Fruit fly (Drosophila melanogaster) Kc167 (cell line): ENCODE data around the gene dre4.

Experiments used
- Myc ChIP-seq: fragments of >200 bp; optimal IDR thresholded peaks from 2 replicates; lab custom pipeline; 2017; ENCODE audit warnings: missing external identifiers
- Sin3A ChIP-seq: fragments of >200 bp; optimal IDR thresholded peaks from 2 replicates; lab custom pipeline; 2018; ENCODE audit warnings: missing external identifiers
- h ChIP-seq: fragments of >200 bp; optimal IDR thresholded peaks from 3 replicates; lab custom pipeline; 2018; ENCODE audit warnings: missing external identifiers
- insv ChIP-seq: fragments of >200 bp; optimal IDR thresholded peaks from 3 replicates; lab custom pipeline; 2018; ENCODE audit warnings: missing external identifiers
- psq ChIP-seq: fragments of >200 bp; optimal IDR thresholded peaks from 2 replicates; lab custom pipeline; 2017; ENCODE audit warnings: missing external identifiers
- ttk ChIP-seq: sonication (Bioruptor generic); optimal IDR thresholded peaks from 2 replicates; lab custom pipeline; 2017; ENCODE audit warnings: missing external identifiers

DNA sequence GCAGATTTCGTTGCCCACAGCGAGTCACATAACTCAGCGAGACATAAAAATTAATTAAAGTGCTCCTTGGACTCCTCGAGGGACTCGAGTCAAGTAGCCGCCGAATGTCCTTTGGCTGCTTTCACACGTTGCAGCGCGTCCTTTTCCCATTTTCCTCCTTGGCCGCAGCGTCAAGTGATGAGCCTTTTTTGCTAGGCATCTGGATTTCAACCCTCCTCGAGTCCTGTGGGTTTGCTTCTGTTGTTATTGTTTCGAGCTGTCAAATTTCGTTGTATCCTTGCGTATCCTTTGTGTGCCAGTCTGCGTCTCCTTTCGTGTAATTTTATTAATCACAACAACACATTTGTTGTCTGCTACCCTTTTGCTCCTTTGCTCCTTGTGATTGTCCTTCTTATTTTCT is 40.5 kb upstream of the dre4 start:
- TF ChIP-seq insv (no peak), Sin3A (lab: Kevin White, UChicago) (no peak), ttk (lab: Kevin White, UChicago) (no peak), psq (lab: Kevin White, UChicago) (no peak), h (lab: Kevin White, UChicago) (no peak), Myc (lab: Kevin White, UChicago) (no peak)
